Worm (Caenorhabditis elegans) whole organism, L3 larva: Measurements from ENCODE around the gene T02B11.8.
"Not testable (repeated sequence)": the region's sequence is repeated elsewhere in the genome, so short reads cannot be mapped to it uniquely, and the experiment has no call there.

ENCODE experiments used
- R02D3.7 ChIP-seq: fragments of 150-350 bp; optimal IDR thresholded peaks from 2 replicates; lab custom pipeline; 2014; ENCODE audit warnings: missing biosample characterization, missing genetic modification characterization
- ZK546.5 ChIP-seq: sonication (generic microtip); optimal IDR thresholded peaks from 2 replicates; lab custom pipeline; 2017; ENCODE audit warnings: missing biosample characterization, missing genetic modification characterization
- ama-1 ChIP-seq: fragments of 150-350 bp; optimal IDR thresholded peaks from 2 replicates; lab custom pipeline; 2018
- ceh-16 ChIP-seq: sonication (generic microtip); optimal IDR thresholded peaks from 2 replicates; lab custom pipeline; 2017; ENCODE audit warnings: missing biosample characterization, missing genetic modification characterization
- ceh-9 ChIP-seq: sonication (generic microtip); optimal IDR thresholded peaks from 2 replicates; lab custom pipeline; 2018; ENCODE audit warnings: missing biosample characterization, missing genetic modification characterization
- egl-5 ChIP-seq: fragments of 150-350 bp; optimal IDR thresholded peaks from 2 replicates; lab custom pipeline; 2017; ENCODE audit warnings: missing biosample characterization, missing genetic modification reagents, missing genetic modification characterization, inconsistent platforms
- elt-1 ChIP-seq: fragments of 150-350 bp; optimal IDR thresholded peaks from 2 replicates; lab custom pipeline; 2014; ENCODE audit warnings: missing biosample characterization, missing genetic modification characterization
- elt-3 ChIP-seq, 3 experiments: fragments of 150-350 bp in 1 of 3; sonication (generic microtip) in 2 of 3; optimal IDR thresholded peaks; 2 replicates in 2 of 3; 4 replicates in 1 of 3; lab custom pipeline; 2014 to 2017; ENCODE audit warnings: missing biosample characterization in 3 of 3, missing genetic modification characterization in 3 of 3
- eor-1 ChIP-seq, 2 experiments: fragments of 150-350 bp; optimal IDR thresholded peaks; 2 replicates each; lab custom pipeline; 2014 to 2018; ENCODE audit warnings: missing biosample characterization in 2 of 2, missing genetic modification characterization in 2 of 2
- hmg-11 ChIP-seq: sonication (generic microtip); optimal IDR thresholded peaks from 2 replicates; lab custom pipeline; 2016; ENCODE audit warnings: missing genetic modification characterization, missing compliant biosample characterization
- jun-1 ChIP-seq: fragments of 150-350 bp; optimal IDR thresholded peaks from 2 replicates; lab custom pipeline; 2014; ENCODE audit warnings: missing biosample characterization, missing genetic modification reagents, missing genetic modification characterization
- lin-15B ChIP-seq: fragments of 150-350 bp; optimal IDR thresholded peaks from 2 replicates; lab custom pipeline; 2014; ENCODE audit warnings: missing biosample characterization, missing genetic modification characterization
- lin-39 ChIP-seq: fragments of 150-350 bp; optimal IDR thresholded peaks from 2 replicates; lab custom pipeline; 2018; ENCODE audit warnings: missing biosample characterization, missing genetic modification reagents, missing genetic modification characterization
- lsy-12 ChIP-seq: sonication (generic microtip); optimal IDR thresholded peaks from 2 replicates; lab custom pipeline; 2016; ENCODE audit warnings: mild to moderate bottlenecking, missing genetic modification characterization, missing compliant biosample characterization
- nfya-1 ChIP-seq: sonication (generic microtip); optimal IDR thresholded peaks from 2 replicates; lab custom pipeline; 2017; ENCODE audit warnings: missing genetic modification characterization, mild to moderate bottlenecking, missing compliant biosample characterization, antibody characterized with exemption, moderate library complexity; ENCODE audit not compliant: insufficient read depth
- nhr-11 ChIP-seq: fragments of 150-350 bp; optimal IDR thresholded peaks from 2 replicates; lab custom pipeline; 2014; ENCODE audit warnings: missing biosample characterization, missing genetic modification characterization
- nhr-23 ChIP-seq: fragments of 150-350 bp; optimal IDR thresholded peaks from 2 replicates; lab custom pipeline; 2014; ENCODE audit warnings: missing biosample characterization, missing genetic modification reagents, missing genetic modification characterization
- nhr-237 ChIP-seq: fragments of 150-350 bp; optimal IDR thresholded peaks from 2 replicates; lab custom pipeline; 2014; ENCODE audit warnings: missing biosample characterization, missing genetic modification characterization
- nhr-28 ChIP-seq: fragments of 150-350 bp; optimal IDR thresholded peaks from 2 replicates; lab custom pipeline; 2014; ENCODE audit warnings: missing biosample characterization, missing genetic modification characterization
- nhr-67 ChIP-seq: fragments of 150-350 bp; optimal IDR thresholded peaks from 2 replicates; lab custom pipeline; 2014; ENCODE audit warnings: missing biosample characterization, missing genetic modification characterization
- pha-4 ChIP-seq: fragments of 150-350 bp; optimal IDR thresholded peaks from 2 replicates; lab custom pipeline; 2014; ENCODE audit warnings: missing biosample characterization, missing genetic modification reagents, missing genetic modification characterization
- pqm-1 ChIP-seq: fragments of 150-350 bp; optimal IDR thresholded peaks from 2 replicates; lab custom pipeline; 2017; ENCODE audit warnings: missing biosample characterization, missing genetic modification characterization, inconsistent platforms
- snpc-4 ChIP-seq: fragments of 150-350 bp; optimal IDR thresholded peaks from 2 replicates; lab custom pipeline; 2014; ENCODE audit warnings: missing biosample characterization, missing genetic modification characterization
- tbx-2 ChIP-seq: sonication (generic microtip); optimal IDR thresholded peaks from 2 replicates; lab custom pipeline; 2016; ENCODE audit warnings: mild to moderate bottlenecking, missing genetic modification characterization, missing compliant biosample characterization
- unc-62 ChIP-seq: fragments of 150-350 bp; sonication (generic microtip); optimal IDR thresholded peaks from 4 replicates; lab custom pipeline; 2014; ENCODE audit warnings: missing biosample characterization, missing genetic modification reagents, missing genetic modification characterization
- zag-1 ChIP-seq: fragments of 150-350 bp; optimal IDR thresholded peaks from 2 replicates; lab custom pipeline; 2014; ENCODE audit warnings: missing biosample characterization, missing genetic modification characterization

The T02B11.8 gene

ce11 chrV:849042-849441, 29.4 kb downstream of the T02B11.8 start:
- TF ChIP-seq unc-62 (GFP tag; lab: Kevin White, UChicago) = no peak
- TF ChIP-seq ZK546.5 (tag; lab: Kevin White, UChicago) = no peak
- no peak for TF ChIP-seq nhr-67
- TF ChIP-seq eor-1 (tag; optimal IDR thresholded peaks at IDR 0.05; lab: Kevin White, UChicago) = no peak
- no peak for TF ChIP-seq zag-1 (tag; lab: Kevin White, UChicago)
- TF ChIP-seq lin-15B (tag; lab: Kevin White, UChicago) = no peak

- no peak for TF ChIP-seq ama-1 (lab: Kevin White, UChicago)
- TF ChIP-seq nfya-1 (tag; lab: Kevin White, UChicago) = no peak
- TF ChIP-seq nhr-11 (tag; lab: Kevin White, UChicago) = no peak
- TF ChIP-seq pha-4 (tag; lab: Kevin White, UChicago) = no peak
- no peak for TF ChIP-seq ceh-16 (tag; lab: Kevin White, UChicago)
- TF ChIP-seq elt-1 (tag; lab: Kevin White, UChicago) = no peak
- TF ChIP-seq hmg-11 (tag; lab: Kevin White, UChicago) = no peak
- no peak for TF ChIP-seq zag-1 (tag; lab: Kevin White, UChicago)
- TF ChIP-seq lsy-12 = no peak
- TF ChIP-seq elt-3 (tag; optimal IDR thresholded peaks at IDR 0.05; lab: Kevin White, UChicago) = no peak
- no peak for TF ChIP-seq tbx-2 (tag; lab: Kevin White, UChicago)
- TF ChIP-seq snpc-4 (tag; lab: Kevin White, UChicago) = no peak
These were observed 30.9 kb downstream of the T02B11.8 start, which contains the start of gene srbc-13 for ce11 chrV:847521-847920. srbc-13 (plus strand) TSS chrV:847821.

DNA sequence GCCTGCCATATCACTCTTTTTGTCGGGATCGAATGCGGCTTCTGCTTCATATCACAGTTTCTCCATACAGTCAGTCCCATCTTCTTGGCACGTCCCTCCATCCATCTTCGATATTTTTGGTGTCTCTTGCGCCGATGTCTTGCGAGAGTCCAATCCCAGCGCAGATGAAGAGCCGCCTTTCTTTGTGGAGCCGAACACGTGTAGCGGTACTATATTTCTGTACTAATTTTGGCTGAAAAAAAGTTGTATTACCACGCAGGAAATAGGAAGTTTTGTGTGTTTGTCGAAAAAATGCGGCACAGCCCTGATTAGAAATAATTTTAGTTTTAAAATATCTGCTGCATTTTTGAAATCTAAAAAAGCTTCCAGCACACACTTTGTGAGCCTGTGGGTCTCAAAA, 35.3 kb downstream of the T02B11.8 start, which contains the start of gene K09C6.8:
TSS of gene K09C6.8 (minus strand) at position 101 of the 400 bp plus-strand sequence.
- TF ChIP-seq pqm-1 (tag; lab: Kevin White, UChicago); jun-1; R02D3.7: not testable (repeated sequence)

DNA sequence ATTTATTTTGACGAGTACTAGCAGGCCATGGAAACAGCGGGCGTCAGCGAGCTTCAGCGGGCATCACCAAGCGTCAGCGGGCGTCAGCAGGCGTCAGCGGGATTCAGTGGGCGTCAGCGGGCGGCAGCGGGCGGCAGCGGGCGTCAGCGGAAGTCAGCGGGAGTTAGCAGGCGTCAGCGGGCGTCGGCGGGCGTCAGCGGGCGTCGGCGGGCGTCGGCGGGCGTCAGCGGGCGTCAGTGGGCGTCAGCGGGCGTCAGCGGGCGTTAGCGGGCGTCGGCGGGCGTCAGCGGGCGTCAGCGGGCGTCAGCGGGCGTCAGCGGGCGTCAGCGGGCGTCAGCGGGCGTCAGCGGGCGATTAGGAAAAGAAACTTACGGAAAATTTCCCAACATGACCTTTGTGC, 35.9 kb downstream of the T02B11.8 start:
- TF ChIP-seq nfya-1 (tag; lab: Kevin White, UChicago) = no peak

- not testable (repeated sequence) for TF ChIP-seq lsy-12; hmg-11 (tag; lab: Kevin White, UChicago); nhr-237 (tag; lab: Kevin White, UChicago)
- TF ChIP-seq, all 47 proteins: peak for 0; not testable (repeated sequence) for 47
These were observed 39.4 kb downstream of the T02B11.8 start, which contains the start of the genes K09C6.7 and K09C6.10 for ce11 chrV:838984-839471. K09C6.7 (minus strand) TSS chrV:839084. K09C6.10 (plus strand) TSS chrV:839421.

ce11 chrV:833368-833767, 45.1 kb downstream of the T02B11.8 start, which contains the start of gene F41H8.1:
F41H8.1 (plus strand) TSS chrV:833668.
- TF ChIP-seq nhr-23 (tag; lab: Kevin White, UChicago) (no peak), pqm-1 (tag; lab: Kevin White, UChicago) (no peak), lin-39 (tag; lab: Kevin White, UChicago) (no peak), ceh-9 (tag; lab: Kevin White, UChicago) (no peak), egl-5 (tag; lab: Kevin White, UChicago) (no peak), eor-1 (tag; optimal IDR thresholded peaks at IDR 0.05; lab: Kevin White, UChicago) (no peak), nhr-28 (tag; lab: Kevin White, UChicago) (no peak), R02D3.7 (no peak), ZK546.5 (tag; lab: Kevin White, UChicago) (no peak), ceh-16 (tag; lab: Kevin White, UChicago) (no peak), ama-1 (lab: Kevin White, UChicago) (no peak)
